Worm (Caenorhabditis elegans) whole organism, L3 larva: Measurements from ENCODE around the gene Y75B8A.19.

ENCODE experiments used
- R02D3.7 ChIP-seq: fragments of 150-350 bp; optimal IDR thresholded peaks from 2 replicates; lab custom pipeline; 2014; ENCODE audit warnings: missing biosample characterization, missing genetic modification characterization
- ZK546.5 ChIP-seq: sonication (generic microtip); optimal IDR thresholded peaks from 2 replicates; lab custom pipeline; 2017; ENCODE audit warnings: missing biosample characterization, missing genetic modification characterization
- aly-2 ChIP-seq: fragments of 150-350 bp; optimal IDR thresholded peaks from 2 replicates; lab custom pipeline; 2014; ENCODE audit warnings: missing biosample characterization, missing genetic modification characterization
- ama-1 ChIP-seq: fragments of 150-350 bp; optimal IDR thresholded peaks from 2 replicates; lab custom pipeline; 2018
- ceh-28 ChIP-seq: fragments of 150-350 bp; optimal IDR thresholded peaks from 2 replicates; lab custom pipeline; 2014; ENCODE audit warnings: missing biosample characterization, missing genetic modification reagents, missing genetic modification characterization
- ceh-82 ChIP-seq: fragments of 150-350 bp; optimal IDR thresholded peaks from 2 replicates; lab custom pipeline; 2014; ENCODE audit warnings: missing biosample characterization, missing genetic modification characterization
- ceh-9 ChIP-seq: sonication (generic microtip); optimal IDR thresholded peaks from 2 replicates; lab custom pipeline; 2018; ENCODE audit warnings: missing biosample characterization, missing genetic modification characterization
- daf-12 ChIP-seq: fragments of 150-350 bp; optimal IDR thresholded peaks from 2 replicates; lab custom pipeline; 2014; ENCODE audit warnings: missing biosample characterization, missing genetic modification reagents, missing genetic modification characterization
- egl-27 ChIP-seq: sonication (generic microtip); optimal IDR thresholded peaks from 4 replicates; lab custom pipeline; 2017; ENCODE audit warnings: missing biosample characterization, missing genetic modification reagents, missing genetic modification characterization
- egl-5 ChIP-seq: fragments of 150-350 bp; optimal IDR thresholded peaks from 2 replicates; lab custom pipeline; 2017; ENCODE audit warnings: missing biosample characterization, missing genetic modification reagents, missing genetic modification characterization, inconsistent platforms
- eor-1 ChIP-seq, 2 experiments: fragments of 150-350 bp; optimal IDR thresholded peaks; 2 replicates each; lab custom pipeline; 2014 to 2018; ENCODE audit warnings: missing biosample characterization in 2 of 2, missing genetic modification characterization in 2 of 2
- fkh-10 ChIP-seq: sonication (generic microtip); optimal IDR thresholded peaks from 2 replicates; lab custom pipeline; 2017; ENCODE audit warnings: missing biosample characterization, missing genetic modification reagents, missing genetic modification characterization
- fos-1 ChIP-seq: fragments of 150-350 bp; optimal IDR thresholded peaks from 2 replicates; lab custom pipeline; 2014; ENCODE audit warnings: missing biosample characterization, missing genetic modification characterization
- jun-1 ChIP-seq: fragments of 150-350 bp; optimal IDR thresholded peaks from 2 replicates; lab custom pipeline; 2014; ENCODE audit warnings: missing biosample characterization, missing genetic modification reagents, missing genetic modification characterization
- lin-15B ChIP-seq: fragments of 150-350 bp; optimal IDR thresholded peaks from 2 replicates; lab custom pipeline; 2014; ENCODE audit warnings: missing biosample characterization, missing genetic modification characterization
- lsy-12 ChIP-seq: sonication (generic microtip); optimal IDR thresholded peaks from 2 replicates; lab custom pipeline; 2016; ENCODE audit warnings: mild to moderate bottlenecking, missing genetic modification characterization, missing compliant biosample characterization
- mml-1 ChIP-seq: fragments of 150-350 bp; sonication (generic microtip); optimal IDR thresholded peaks from 3 replicates; lab custom pipeline; 2014; ENCODE audit warnings: missing biosample characterization, missing genetic modification characterization
- nfya-1 ChIP-seq: sonication (generic microtip); optimal IDR thresholded peaks from 2 replicates; lab custom pipeline; 2017; ENCODE audit warnings: missing genetic modification characterization, mild to moderate bottlenecking, missing compliant biosample characterization, antibody characterized with exemption, moderate library complexity; ENCODE audit not compliant: insufficient read depth
- nhr-11 ChIP-seq: fragments of 150-350 bp; optimal IDR thresholded peaks from 2 replicates; lab custom pipeline; 2014; ENCODE audit warnings: missing biosample characterization, missing genetic modification characterization
- nhr-23 ChIP-seq: fragments of 150-350 bp; optimal IDR thresholded peaks from 2 replicates; lab custom pipeline; 2014; ENCODE audit warnings: missing biosample characterization, missing genetic modification reagents, missing genetic modification characterization
- nhr-25 ChIP-seq: sonication (generic microtip); optimal IDR thresholded peaks from 2 replicates; lab custom pipeline; 2017; ENCODE audit warnings: missing biosample characterization, missing genetic modification characterization
- nhr-28 ChIP-seq: fragments of 150-350 bp; optimal IDR thresholded peaks from 2 replicates; lab custom pipeline; 2014; ENCODE audit warnings: missing biosample characterization, missing genetic modification characterization
- nhr-67 ChIP-seq: fragments of 150-350 bp; optimal IDR thresholded peaks from 2 replicates; lab custom pipeline; 2014; ENCODE audit warnings: missing biosample characterization, missing genetic modification characterization
- nhr-77 ChIP-seq: fragments of 150-350 bp; optimal IDR thresholded peaks from 2 replicates; lab custom pipeline; 2014; ENCODE audit warnings: missing biosample characterization, missing genetic modification characterization
- pha-4 ChIP-seq: fragments of 150-350 bp; optimal IDR thresholded peaks from 2 replicates; lab custom pipeline; 2014; ENCODE audit warnings: missing biosample characterization, missing genetic modification reagents, missing genetic modification characterization
- sea-2 ChIP-seq: fragments of 150-350 bp; sonication (generic microtip); optimal IDR thresholded peaks from 4 replicates; lab custom pipeline; 2014; ENCODE audit warnings: missing biosample characterization, missing genetic modification reagents, missing genetic modification characterization
- skn-1 ChIP-seq: fragments of 150-350 bp; optimal IDR thresholded peaks from 2 replicates; lab custom pipeline; 2014; ENCODE audit warnings: missing biosample characterization, missing genetic modification characterization
- snpc-4 ChIP-seq: fragments of 150-350 bp; optimal IDR thresholded peaks from 2 replicates; lab custom pipeline; 2014; ENCODE audit warnings: missing biosample characterization, missing genetic modification characterization
- tbx-2 ChIP-seq: sonication (generic microtip); optimal IDR thresholded peaks from 2 replicates; lab custom pipeline; 2016; ENCODE audit warnings: mild to moderate bottlenecking, missing genetic modification characterization, missing compliant biosample characterization
- unc-62 ChIP-seq: fragments of 150-350 bp; sonication (generic microtip); optimal IDR thresholded peaks from 4 replicates; lab custom pipeline; 2014; ENCODE audit warnings: missing biosample characterization, missing genetic modification reagents, missing genetic modification characterization
- zag-1 ChIP-seq: fragments of 150-350 bp; optimal IDR thresholded peaks from 2 replicates; lab custom pipeline; 2014; ENCODE audit warnings: missing biosample characterization, missing genetic modification characterization
- ztf-4 ChIP-seq: fragments of 150-350 bp; optimal IDR thresholded peaks from 2 replicates; lab custom pipeline; 2014; ENCODE audit warnings: missing biosample characterization, missing genetic modification characterization

Gene Y75B8A.19

DNA sequence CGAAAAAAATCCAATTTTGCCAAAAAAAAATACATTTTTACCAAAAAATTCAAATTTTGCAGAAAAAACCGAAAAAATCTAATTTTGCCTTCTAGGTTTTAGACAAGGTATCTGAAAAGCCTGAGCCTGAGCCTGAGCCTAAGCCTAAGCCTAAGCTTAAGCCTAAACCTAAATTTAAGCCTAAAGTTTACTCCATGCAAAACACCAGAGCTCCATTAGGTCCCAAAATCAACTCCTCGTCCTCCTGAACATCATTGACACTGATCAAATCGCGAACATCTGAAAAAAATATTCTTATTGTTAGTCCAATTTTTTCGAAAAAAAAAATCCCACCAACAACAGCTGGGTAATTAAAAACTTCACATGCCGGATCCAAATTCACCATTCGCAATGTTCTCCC lies 8.4 kb upstream of the Y75B8A.19 start:
- TF ChIP-seq fkh-10 (GFP tag; lab: Kevin White, UChicago) (no peak), nhr-28 (tag; lab: Kevin White, UChicago) (no peak), nhr-25 (no peak), snpc-4 (tag; lab: Kevin White, UChicago) (no peak)

DNA sequence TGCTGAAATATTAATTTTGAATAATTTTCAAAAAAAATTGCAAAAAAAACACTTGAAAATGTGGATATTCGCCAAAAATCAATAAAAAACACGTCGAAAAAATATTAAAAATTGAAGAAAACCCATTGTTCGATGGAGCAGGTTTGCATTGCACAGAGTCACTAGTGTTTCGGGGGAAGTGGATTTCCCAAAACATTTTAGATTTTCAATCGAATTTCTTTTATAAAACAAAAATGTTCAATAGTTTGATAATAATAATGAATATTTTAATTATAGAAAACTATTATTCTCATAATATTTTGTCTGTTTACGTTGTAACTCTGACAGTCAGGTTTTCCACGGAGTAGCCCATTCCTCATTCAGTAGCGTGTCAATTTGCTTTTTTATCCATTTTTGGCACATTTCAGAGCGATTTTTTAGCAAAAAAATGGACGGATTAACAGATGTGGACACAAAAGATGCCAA lies 7.8 kb upstream of the Y75B8A.19 start, which contains the start of the genes gex-4 and gphr-1:
Gene gex-4 (minus strand): TSS at position 2 of the 465 bp plus-strand sequence.
Gene gphr-1 (plus strand): TSS at position 415 of the 465 bp plus-strand sequence.
- TF ChIP-seq eor-1 (tag; optimal IDR thresholded peaks at IDR 0.05; lab: Kevin White, UChicago) = no peak
- peak; percentile 63 for TF ChIP-seq nfya-1 (tag; lab: Kevin White, UChicago)
- peak; percentile 25 for TF ChIP-seq egl-5
- no peak for TF ChIP-seq ama-1 (lab: Kevin White, UChicago)
- TF ChIP-seq nhr-23 (tag; lab: Kevin White, UChicago) = peak; percentile 20
- no peak for TF ChIP-seq skn-1 (tag; lab: Kevin White, UChicago)
- peak; percentile 85 for TF ChIP-seq lin-15B (tag; lab: Kevin White, UChicago)
- no peak for TF ChIP-seq aly-2 (tag; lab: Kevin White, UChicago)
- no peak for TF ChIP-seq lsy-12 (tag; lab: Kevin White, UChicago)
- peak; percentile 77 for TF ChIP-seq pha-4
- no peak for TF ChIP-seq nhr-25

DNA sequence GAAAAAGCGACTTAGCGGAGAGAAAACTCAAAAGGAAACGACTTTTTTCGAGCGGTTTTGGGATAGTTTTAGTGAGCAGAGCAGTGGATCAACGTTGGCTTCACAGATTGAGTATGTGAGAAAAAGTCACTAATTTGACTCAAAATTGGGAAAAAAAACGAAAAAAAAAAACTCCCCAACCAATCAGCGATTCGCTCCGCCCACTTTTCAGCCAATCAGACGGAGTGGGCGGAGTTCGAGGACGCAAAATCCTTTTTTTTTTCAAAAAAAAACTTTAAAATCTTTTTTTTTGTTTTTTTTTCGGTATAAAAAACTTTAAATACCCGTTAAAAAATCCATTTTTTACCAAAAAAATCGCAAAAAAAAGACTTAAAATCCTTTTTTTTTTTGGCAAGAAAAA lies 5.6 kb upstream of the Y75B8A.19 start:
- TF ChIP-seq nhr-67 (tag; lab: Kevin White, UChicago) (no peak), nfya-1 (tag; lab: Kevin White, UChicago) (peak; percentile 61), pha-4 (no peak)
- TF ChIP-seq, all 47 proteins: peak for 1

DNA sequence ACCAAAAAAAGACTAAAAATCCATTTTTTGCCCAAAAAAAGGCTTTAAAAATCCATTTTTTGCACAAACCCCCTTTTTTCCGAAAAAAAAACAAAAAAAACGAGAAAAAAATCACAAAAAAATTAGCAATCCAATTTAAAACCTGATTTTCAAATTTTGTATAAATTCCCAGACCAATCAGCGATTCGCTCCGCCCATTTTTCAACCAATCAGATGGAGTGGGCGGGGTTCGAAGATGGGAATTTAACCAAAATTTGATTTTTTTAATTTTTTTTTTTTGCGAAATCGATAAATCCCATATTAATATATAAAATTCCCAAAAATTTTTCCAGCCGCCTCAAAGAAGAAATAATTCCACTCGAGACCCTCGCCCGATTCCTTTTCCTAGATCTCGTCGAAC lies 5.0 kb upstream of the Y75B8A.19 start:
- TF ChIP-seq skn-1 (tag; lab: Kevin White, UChicago) (no peak), nfya-1 (tag; lab: Kevin White, UChicago) (peak; percentile 63)
- TF ChIP-seq, all 47 proteins: peak for 1

DNA sequence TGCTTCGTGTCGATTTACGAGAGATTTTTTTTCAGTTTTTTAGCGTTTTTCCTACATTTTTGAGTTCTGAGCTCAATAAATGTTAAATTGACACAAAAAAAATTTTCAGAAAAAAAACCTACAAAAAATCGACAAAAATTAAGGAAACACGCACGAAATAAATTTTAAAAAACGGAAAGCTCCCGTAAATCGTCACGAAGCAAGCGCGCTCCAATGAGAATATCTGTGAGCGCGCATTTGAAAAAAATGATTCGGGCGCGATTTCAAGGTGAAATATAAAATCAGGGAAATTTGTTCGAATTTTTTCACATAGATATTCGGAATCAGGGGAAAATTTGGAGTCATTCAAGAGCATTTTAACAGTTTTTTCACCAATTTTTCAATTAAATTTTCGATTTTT lies 3.2 kb upstream of the Y75B8A.19 start:
- no peak for TF ChIP-seq egl-27 (tag; lab: Kevin White, UChicago)
- no peak for TF ChIP-seq aly-2 (tag; lab: Kevin White, UChicago)
- no peak for TF ChIP-seq mml-1 (tag; lab: Kevin White, UChicago)
- no peak for TF ChIP-seq daf-12
- no peak for TF ChIP-seq sea-2
- TF ChIP-seq ceh-28 (tag; lab: Kevin White, UChicago) = no peak

DNA sequence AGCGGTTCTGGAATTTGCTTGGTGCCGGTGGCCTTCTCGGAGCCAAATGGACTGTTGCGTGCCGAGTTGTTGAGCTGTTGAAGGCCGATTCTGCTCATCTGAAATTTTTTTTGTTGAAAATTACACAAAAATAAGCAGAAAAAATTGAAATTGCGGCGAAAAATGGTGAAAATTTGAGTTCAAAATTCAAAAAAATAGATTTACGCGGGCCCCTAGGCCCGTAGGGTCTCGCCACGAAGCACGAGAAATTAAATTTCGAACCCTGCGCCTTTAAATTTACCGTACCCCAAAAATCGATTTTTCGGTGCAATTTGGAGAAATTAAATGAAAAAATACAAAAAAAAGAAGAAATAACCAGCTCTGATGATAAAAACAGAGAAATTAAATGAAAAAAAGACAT lies 1.2 kb upstream of the Y75B8A.19 start, which contains the start of gene gmn-1:
Gene gmn-1 (minus strand): TSS at position 98 of the 400 bp plus-strand sequence.
- TF ChIP-seq nhr-11 (tag; lab: Kevin White, UChicago) (no peak), ztf-4 (tag; lab: Kevin White, UChicago) (no peak), zag-1 (tag; lab: Kevin White, UChicago) (no peak), nhr-77 (tag; lab: Kevin White, UChicago) (no peak), aly-2 (tag; lab: Kevin White, UChicago) (no peak), ceh-9 (tag; lab: Kevin White, UChicago) (no peak), nhr-25 (no peak), egl-5 (no peak), lsy-12 (tag; lab: Kevin White, UChicago) (no peak)

DNA sequence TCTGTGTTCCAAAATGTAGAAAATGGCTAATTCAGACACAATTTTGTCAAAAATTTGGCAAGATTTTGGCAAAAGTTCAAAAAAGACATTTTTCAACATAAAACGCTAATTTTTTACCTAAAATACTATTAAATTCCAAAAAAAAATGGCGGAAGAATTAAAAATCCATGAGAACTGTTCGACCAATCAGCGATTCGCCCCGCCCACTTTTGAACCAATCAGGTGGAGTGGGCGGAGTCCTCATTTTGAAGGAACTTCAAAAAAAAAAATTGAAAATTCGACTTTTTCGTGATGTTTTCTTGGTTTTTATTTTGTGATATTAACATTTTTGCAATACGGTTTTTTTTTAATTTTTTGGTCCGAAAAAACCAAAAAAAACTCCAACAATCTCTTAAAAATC lies 1.5 kb downstream of the Y75B8A.19 start:
- TF ChIP-seq ceh-9 (tag; lab: Kevin White, UChicago) (no peak), nfya-1 (tag; lab: Kevin White, UChicago) (peak; percentile 88)

DNA sequence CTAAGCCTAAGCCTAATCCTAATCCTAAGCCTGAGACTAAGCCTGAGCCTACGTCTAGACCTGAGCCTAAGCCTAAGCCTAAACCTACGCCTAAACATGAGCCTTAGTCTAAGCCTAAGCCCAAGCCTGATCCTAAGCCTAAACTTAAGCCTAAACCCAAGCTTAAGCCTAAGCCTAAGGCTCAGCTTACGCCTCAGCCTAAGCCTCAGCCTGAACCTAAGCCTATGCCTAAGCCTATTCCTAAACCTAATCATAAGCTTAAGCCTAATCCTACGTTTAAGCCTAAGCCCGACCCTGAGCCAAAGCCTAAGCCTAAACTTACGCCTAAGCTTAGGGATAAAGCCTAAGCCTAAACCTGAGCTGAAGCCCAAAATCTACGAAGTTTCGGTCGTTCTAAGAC lies 3.8 kb downstream of the Y75B8A.19 start:
- TF ChIP-seq eor-1 (tag; optimal IDR thresholded peaks at IDR 0.05; lab: Kevin White, UChicago) = no peak
- TF ChIP-seq egl-5 = no peak
- no peak for TF ChIP-seq nhr-77 (tag; lab: Kevin White, UChicago)
- TF ChIP-seq jun-1 (tag; lab: Kevin White, UChicago) = no peak
- no peak for TF ChIP-seq unc-62
- no peak for TF ChIP-seq egl-27 (tag; lab: Kevin White, UChicago)
- TF ChIP-seq fos-1 (tag; lab: Kevin White, UChicago) = no peak
- no peak for TF ChIP-seq ceh-82 (tag; lab: Kevin White, UChicago)
- no peak for TF ChIP-seq nhr-25
- no peak for TF ChIP-seq R02D3.7 (tag; lab: Kevin White, UChicago)
- TF ChIP-seq ZK546.5 (tag; lab: Kevin White, UChicago) = no peak
- TF ChIP-seq snpc-4 (tag; lab: Kevin White, UChicago) = no peak
- no peak for TF ChIP-seq aly-2 (tag; lab: Kevin White, UChicago)
- no peak for TF ChIP-seq tbx-2 (tag; lab: Kevin White, UChicago)
